Worm (Caenorhabditis elegans) whole organism, young adult: ENCODE data around the gene C53C11.5.

Experiments
- F57C9.4 ChIP-seq: sonication (generic microtip); optimal IDR thresholded peaks from 2 replicates; lab custom pipeline; 2017; ENCODE audit warnings: mild to moderate bottlenecking, missing genetic modification characterization, missing compliant biosample characterization
- Y53F4B.3 ChIP-seq: fragments of 200-800 bp; sonication (Bioruptor generic); IDR thresholded peaks from 2 replicates; pipeline ENCODE4 v1.3.6; 2022; ENCODE audit warnings: missing genetic modification reagents, missing genetic modification characterization, missing compliant biosample characterization
- Y53G8AR.9 ChIP-seq: fragments of 200-800 bp; sonication (Bioruptor generic); conservative IDR thresholded peaks from 2 replicates; pipeline ENCODE4 v1.3.6; 2022; ENCODE audit warnings: missing genetic modification reagents, missing genetic modification characterization, missing compliant biosample characterization
- Y79H2A.3 ChIP-seq: fragments of 200-800 bp; sonication (Bioruptor generic); conservative IDR thresholded peaks from 2 replicates; pipeline ENCODE4 v1.3.6; 2022; ENCODE audit warnings: missing genetic modification reagents, missing genetic modification characterization, missing compliant biosample characterization
- cebp-2 ChIP-seq: fragments of 200-800 bp; sonication (Bioruptor generic); IDR thresholded peaks from 2 replicates; pipeline ENCODE4 v1.3.6; 2022; ENCODE audit warnings: missing genetic modification characterization, missing compliant biosample characterization
- ceh-100 ChIP-seq: fragments of 200-800 bp; sonication (Bioruptor generic); IDR thresholded peaks from 2 replicates; pipeline ENCODE4 v1.3.6; 2022; ENCODE audit warnings: missing genetic modification reagents, missing genetic modification characterization, missing compliant biosample characterization
- him-1 ChIP-seq: sonication (generic microtip); optimal IDR thresholded peaks from 2 replicates; lab custom pipeline; 2016; ENCODE audit warnings: missing genotype, missing genetic modification reagents, missing genetic modification characterization, missing compliant biosample characterization
- let-526 ChIP-seq: fragments of 200-800 bp; sonication (Bioruptor generic); IDR thresholded peaks from 2 replicates; pipeline ENCODE4 v1.3.6; 2022; ENCODE audit warnings: missing genetic modification reagents, missing genetic modification characterization, missing compliant biosample characterization
- madf-6 ChIP-seq: fragments of 200-800 bp; sonication (Bioruptor generic); IDR thresholded peaks from 2 replicates; pipeline ENCODE4 v1.3.6; 2022; ENCODE audit warnings: missing genetic modification reagents, missing genetic modification characterization, missing compliant biosample characterization
- madf-8 ChIP-seq: fragments of 200-800 bp; sonication (Bioruptor generic); conservative IDR thresholded peaks from 2 replicates; pipeline ENCODE4 v1.3.6; 2022; ENCODE audit warnings: missing genetic modification reagents, missing genetic modification characterization, missing compliant biosample characterization
- snpc-4 ChIP-seq, 5 experiments: fragments of 150-350 bp in 1 of 5; sonication (generic microtip) in 4 of 5; optimal IDR thresholded peaks; 2 replicates each; lab custom pipeline; 2014 to 2018; ENCODE audit warnings: missing genetic modification characterization in 5 of 5, missing biosample characterization in 3 of 5, antibody characterized with exemption in 2 of 5, mild to moderate bottlenecking in 2 of 5, missing compliant biosample characterization in 2 of 5, missing genotype in 2 of 5, moderate library complexity in 2 of 5, missing genetic modification reagents in 1 of 5
- unc-62 ChIP-seq: fragments of 150-350 bp; optimal IDR thresholded peaks from 2 replicates; lab custom pipeline; 2014; ENCODE audit warnings: missing biosample characterization, missing genetic modification reagents, missing genetic modification characterization

ce11 chrX:17349411-17349810 lies 15.6 kb downstream of the C53C11.5 start:
- TF ChIP-seq cebp-2 (GFP tag; lab: Robert Waterston, UW) (no peak), unc-62 (GFP tag; lab: Kevin White, UChicago) (no peak), madf-8 (GFP tag; lab: Robert Waterston, UW) (no peak), snpc-4 (GFP tag; optimal IDR thresholded peaks at IDR 0.05; lab: Kevin White, UChicago) (no peak), snpc-4 (tag; optimal IDR thresholded peaks at IDR 0.05; lab: Kevin White, UChicago) (no peak), Y79H2A.3 (GFP tag; lab: Robert Waterston, UW) (no peak), Y53G8AR.9 (GFP tag; lab: Robert Waterston, UW) (no peak), let-526 (GFP tag; lab: Robert Waterston, UW) (no peak), F57C9.4 (no peak), ceh-100 (GFP tag; lab: Robert Waterston, UW) (no peak), madf-6 (GFP tag; lab: Robert Waterston, UW) (no peak), Y53F4B.3 (no peak), him-1 (no peak)
